Fruit fly (Drosophila melanogaster): ENCODE measurements around the gene Pxt.

DNA sequence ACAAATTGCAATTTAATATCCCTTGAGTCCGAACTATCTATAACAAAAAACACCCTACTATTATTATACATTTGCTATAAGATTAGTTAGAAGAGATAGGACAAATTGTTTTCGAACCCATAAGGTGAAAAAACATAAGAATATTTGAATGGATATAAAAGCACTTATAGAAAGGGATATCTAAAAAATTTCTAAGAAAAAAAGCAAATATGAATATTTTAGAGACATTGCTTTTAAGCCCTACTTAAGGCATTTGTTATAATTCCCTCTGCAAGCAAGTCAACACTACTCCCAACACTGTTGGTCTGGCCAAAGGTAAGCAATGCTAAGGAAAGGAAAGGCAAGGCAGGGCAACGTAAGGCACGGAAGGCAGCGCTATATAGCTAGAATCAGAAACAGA, 8.8 kb upstream of the Pxt start:
- TF ChIP-seq cnc (optimal IDR thresholded peaks at IDR 0.05), result no peak
- TF ChIP-seq pad (GFP tag; optimal IDR thresholded peaks at IDR 0.05), result no peak
- TF ChIP-seq kay (GFP tag; ENCODE audit: borderline replicate concordance), result no peak
- TF ChIP-seq tj (GFP tag; optimal IDR thresholded peaks at IDR 0.05), result no peak
- no peak for TF ChIP-seq cic (GFP tag; optimal IDR thresholded peaks at IDR 0.05)
- TF ChIP-seq CG7101 (tag; optimal IDR thresholded peaks at IDR 0.05), result no peak
- TF ChIP-seq toe (GFP tag; optimal IDR thresholded peaks at IDR 0.05), result no peak
- no peak for TF ChIP-seq bab1 (GFP tag; optimal IDR thresholded peaks at IDR 0.05)
- no peak for TF ChIP-seq CG14711 (tag; optimal IDR thresholded peaks at IDR 0.05)
- TF ChIP-seq Clk (GFP tag; optimal IDR thresholded peaks at IDR 0.05), result no peak
- TF ChIP-seq CG7045 (GFP tag; optimal IDR thresholded peaks at IDR 0.05), result no peak
- TF ChIP-seq Mnt (GFP tag; optimal IDR thresholded peaks at IDR 0.05), result no peak
